Worm (Caenorhabditis elegans): ENCODE data around the gene sftb-1.

sftb-1 gene

ce11 chrIII:4243461-4243860, 25.6 kb downstream of the sftb-1 start, which contains the start of gene mrpl-21:
TSS of gene mrpl-21 (minus strand) at chrIII:4243561.
- no peak for TF ChIP-seq gmeb-2 (tag; optimal IDR thresholded peaks at IDR 0.05)
- no peak for TF ChIP-seq unc-86 (tag; optimal IDR thresholded peaks at IDR 0.05)
- no peak for TF ChIP-seq ceh-48 (tag; optimal IDR thresholded peaks at IDR 0.05)

ce11 chrIII:4242225-4242862, 26.7 kb downstream of the sftb-1 start, which contains the start of gene F43C1.7:
TSS of gene F43C1.7 (minus strand) at chrIII:4242575.
- no peak for TF ChIP-seq pha-4 (tag; optimal IDR thresholded peaks at IDR 0.05)

- TF ChIP-seq syd-9 (tag; optimal IDR thresholded peaks at IDR 0.05) (no peak), tbx-2 (tag; optimal IDR thresholded peaks at IDR 0.05) (no peak), ceh-18 (tag; optimal IDR thresholded peaks at IDR 0.05) (no peak), dve-1 (tag; optimal IDR thresholded peaks at IDR 0.05) (no peak), ceh-31 (tag; optimal IDR thresholded peaks at IDR 0.05) (no peak), mec-3 (tag; optimal IDR thresholded peaks at IDR 0.05; ENCODE audit: borderline replicate concordance) (no peak)
Observed at ce11 chrIII:4241181-4241580, 27.9 kb downstream of the sftb-1 start.

ce11 chrIII:4240126-4240525, 28.9 kb downstream of the sftb-1 start:
- TF ChIP-seq npax-4 (tag; optimal IDR thresholded peaks at IDR 0.05) = no peak
- TF ChIP-seq pax-1 (tag; optimal IDR thresholded peaks at IDR 0.05) = no peak
- TF ChIP-seq elt-2 (tag; optimal IDR thresholded peaks at IDR 0.05) = peak; percentile 77

DNA sequence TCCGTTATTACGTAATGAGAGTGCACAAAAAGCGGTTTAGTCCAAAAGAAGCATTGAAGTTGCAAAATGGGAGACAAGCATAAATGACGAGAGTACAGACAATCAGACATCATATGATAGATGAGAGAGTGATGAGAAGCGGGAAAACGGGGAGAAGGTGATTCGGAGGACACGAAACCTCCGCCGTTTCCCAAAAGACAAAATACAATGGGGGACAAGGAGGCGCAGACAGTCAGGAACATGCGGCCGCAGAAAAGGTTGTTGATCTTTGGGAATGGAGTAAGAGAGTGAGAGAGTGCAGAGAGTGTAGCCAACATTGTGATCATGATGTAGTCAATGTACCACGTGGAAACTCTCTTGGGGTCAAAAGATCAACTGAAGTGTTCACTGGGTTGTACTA, 31.4 kb downstream of the sftb-1 start:
- TF ChIP-seq ahr-1 (tag; optimal IDR thresholded peaks at IDR 0.05) = no peak
- TF ChIP-seq pax-1 (tag; optimal IDR thresholded peaks at IDR 0.05) = no peak
- TF ChIP-seq pros-1 (tag; optimal IDR thresholded peaks at IDR 0.05) = peak; percentile 76
- TF ChIP-seq unc-42 (tag; optimal IDR thresholded peaks at IDR 0.05) = peak; percentile 59
- peak; percentile 70 for TF ChIP-seq ceh-34 (tag; optimal IDR thresholded peaks at IDR 0.05)
- TF ChIP-seq Y22D7AL.16 (tag; optimal IDR thresholded peaks at IDR 0.05) = no peak
- TF ChIP-seq C08G9.2 (tag; optimal IDR thresholded peaks at IDR 0.05) = peak; percentile 59
- TF ChIP-seq hlh-8 (tag; optimal IDR thresholded peaks at IDR 0.05) = peak; percentile 50
- peak; percentile 38 for TF ChIP-seq syd-9 (tag; optimal IDR thresholded peaks at IDR 0.05)
- TF ChIP-seq rnt-1 (tag; optimal IDR thresholded peaks at IDR 0.05) = peak; percentile 92
- no peak for TF ChIP-seq ceh-45 (GFP tag; IDR thresholded peaks at IDR 0.05)
- peak; percentile 75 for TF ChIP-seq ref-2 (tag; optimal IDR thresholded peaks at IDR 0.05)
- peak; percentile 83 for TF ChIP-seq nfya-1 (tag; optimal IDR thresholded peaks at IDR 0.05)
- TF ChIP-seq tbx-2 (tag; optimal IDR thresholded peaks at IDR 0.05) = peak; percentile 84
- peak; percentile 34 for TF ChIP-seq sdc-2 (tag; optimal IDR thresholded peaks at IDR 0.05)
- TF ChIP-seq ceh-19 (GFP tag; optimal IDR thresholded peaks at IDR 0.05) = peak; percentile 28
- no peak for TF ChIP-seq sox-4 (tag; optimal IDR thresholded peaks at IDR 0.05)
- TF ChIP-seq F13H6.1 (tag; optimal IDR thresholded peaks at IDR 0.05) = peak; percentile 74
- TF ChIP-seq fax-1 (tag; optimal IDR thresholded peaks at IDR 0.05) = peak; percentile 1
- peak; percentile 57 for TF ChIP-seq ceh-30 (tag; optimal IDR thresholded peaks at IDR 0.05)
- peak; percentile 91 for TF ChIP-seq nhr-11 (tag; optimal IDR thresholded peaks at IDR 0.05)
- peak; percentile 5 for TF ChIP-seq tbx-7 (tag; optimal IDR thresholded peaks at IDR 0.05)
- TF ChIP-seq fkh-6 (tag; optimal IDR thresholded peaks at IDR 0.05) = no peak
- no peak for TF ChIP-seq lin-11 (tag; optimal IDR thresholded peaks at IDR 0.05)
- no peak for TF ChIP-seq hlh-13 (GFP tag; optimal IDR thresholded peaks at IDR 0.05)
- TF ChIP-seq dmd-4 (tag; optimal IDR thresholded peaks at IDR 0.05; ENCODE audit: borderline replicate concordance) = no peak
- no peak for TF ChIP-seq ttx-3 (tag; optimal IDR thresholded peaks at IDR 0.05)
- peak; percentile 39 for TF ChIP-seq ceh-22 (tag; optimal IDR thresholded peaks at IDR 0.05)
- peak; percentile 85 for TF ChIP-seq unc-55 (GFP tag; optimal IDR thresholded peaks at IDR 0.05)
- TF ChIP-seq C38D4.7 (GFP tag; optimal IDR thresholded peaks at IDR 0.05) = no peak
- TF ChIP-seq ceh-14 (tag; optimal IDR thresholded peaks at IDR 0.05) = peak; percentile 65
- no peak for TF ChIP-seq K09A11.1 (tag; optimal IDR thresholded peaks at IDR 0.05; ENCODE audit: insufficient read depth)
- TF ChIP-seq ceh-48 (tag; optimal IDR thresholded peaks at IDR 0.05) = no peak
- peak; percentile 93 for TF ChIP-seq hlh-30 (tag; optimal IDR thresholded peaks at IDR 0.05; ENCODE audit: insufficient read depth)
